Worm (Caenorhabditis elegans) whole organism, L2 larva: Measurements from ENCODE around the gene C52E2.2.
A peak's percentile ranks its signal among the peaks of the same experiment; 100 is the strongest.
"Not testable (repeated sequence)": the region's sequence is repeated elsewhere in the genome, so short reads cannot be mapped to it uniquely, and the experiment has no call there.

Source experiments
- F13H6.1 ChIP-seq: sonication (generic microtip); optimal IDR thresholded peaks from 2 replicates; lab custom pipeline; 2016; ENCODE audit warnings: missing genetic modification characterization, missing compliant biosample characterization
- R02D3.7 ChIP-seq: fragments of 150-350 bp; optimal IDR thresholded peaks from 2 replicates; lab custom pipeline; 2014; ENCODE audit warnings: missing biosample characterization, missing genetic modification characterization
- Y55F3AM.14 ChIP-seq: fragments of 200-800 bp; sonication (Bioruptor generic); optimal IDR thresholded peaks from 2 replicates; lab custom pipeline; 2018; ENCODE audit warnings: mild to moderate bottlenecking, missing genetic modification characterization, missing compliant biosample characterization
- ZK546.5 ChIP-seq: sonication (generic microtip); optimal IDR thresholded peaks from 2 replicates; lab custom pipeline; 2017; ENCODE audit warnings: missing biosample characterization, missing genetic modification characterization
- alr-1 ChIP-seq: fragments of 150-350 bp; optimal IDR thresholded peaks from 2 replicates; lab custom pipeline; 2014; ENCODE audit warnings: missing biosample characterization, missing genetic modification characterization
- aly-2 ChIP-seq: fragments of 150-350 bp; optimal IDR thresholded peaks from 2 replicates; lab custom pipeline; 2014; ENCODE audit warnings: missing biosample characterization, missing genetic modification characterization
- ama-1 ChIP-seq: fragments of 150-350 bp; optimal IDR thresholded peaks from 2 replicates; lab custom pipeline; 2018; ENCODE audit warnings: inconsistent platforms
- dmd-4 ChIP-seq: sonication (generic microtip); optimal IDR thresholded peaks from 2 replicates; lab custom pipeline; 2017; ENCODE audit warnings: missing biosample characterization, missing genetic modification characterization
- egl-27 ChIP-seq: sonication (generic microtip); optimal IDR thresholded peaks from 3 replicates; lab custom pipeline; 2017; ENCODE audit warnings: missing biosample characterization, missing genetic modification reagents, missing genetic modification characterization
- elt-1 ChIP-seq: fragments of 150-350 bp; optimal IDR thresholded peaks from 2 replicates; lab custom pipeline; 2014; ENCODE audit warnings: missing biosample characterization, missing genetic modification characterization
- fos-1 ChIP-seq: fragments of 150-350 bp; optimal IDR thresholded peaks from 2 replicates; lab custom pipeline; 2014; ENCODE audit warnings: missing biosample characterization, missing genetic modification characterization
- gmeb-1 ChIP-seq: fragments of 150-350 bp; optimal IDR thresholded peaks from 2 replicates; lab custom pipeline; 2014; ENCODE audit warnings: missing biosample characterization, missing genetic modification characterization
- lin-13 ChIP-seq: fragments of 150-350 bp; optimal IDR thresholded peaks from 2 replicates; lab custom pipeline; 2014; ENCODE audit warnings: missing biosample characterization, missing genetic modification reagents, missing genetic modification characterization
- lin-39 ChIP-seq: fragments of 150-350 bp; optimal IDR thresholded peaks from 2 replicates; lab custom pipeline; 2014; ENCODE audit warnings: missing biosample characterization, missing genetic modification reagents, missing genetic modification characterization
- lsy-2 ChIP-seq, 2 experiments: fragments of 150-350 bp in 1 of 2; sonication (generic microtip) in 1 of 2; optimal IDR thresholded peaks; 2 replicates each; lab custom pipeline; 2014 to 2017; ENCODE audit warnings: missing biosample characterization in 2 of 2, missing genetic modification characterization in 2 of 2
- mab-5 ChIP-seq: fragments of 150-350 bp; optimal IDR thresholded peaks from 2 replicates; lab custom pipeline; 2014; ENCODE audit warnings: missing biosample characterization, missing genetic modification characterization
- mbf-1 ChIP-seq: sonication (generic microtip); optimal IDR thresholded peaks from 2 replicates; lab custom pipeline; 2017; ENCODE audit warnings: missing biosample characterization, missing genetic modification characterization
- nhr-11 ChIP-seq: fragments of 150-350 bp; optimal IDR thresholded peaks from 2 replicates; lab custom pipeline; 2014; ENCODE audit warnings: missing biosample characterization, missing genetic modification characterization
- nhr-12 ChIP-seq: fragments of 150-350 bp; optimal IDR thresholded peaks from 2 replicates; lab custom pipeline; 2014; ENCODE audit warnings: missing biosample characterization, missing genetic modification characterization
- nhr-21 ChIP-seq: fragments of 150-350 bp; optimal IDR thresholded peaks from 2 replicates; lab custom pipeline; 2014; ENCODE audit warnings: missing biosample characterization, missing genetic modification characterization
- nhr-25 ChIP-seq: fragments of 150-350 bp; sonication (generic microtip); optimal IDR thresholded peaks from 3 replicates; lab custom pipeline; 2014; ENCODE audit warnings: missing biosample characterization, missing genetic modification characterization
- nhr-6 ChIP-seq: fragments of 150-350 bp; optimal IDR thresholded peaks from 2 replicates; lab custom pipeline; 2014; ENCODE audit warnings: missing biosample characterization, missing genetic modification characterization
- peb-1 ChIP-seq: fragments of 150-350 bp; optimal IDR thresholded peaks from 2 replicates; lab custom pipeline; 2014; ENCODE audit warnings: missing biosample characterization, missing genetic modification characterization
- skn-1 ChIP-seq: sonication (generic microtip); optimal IDR thresholded peaks from 2 replicates; lab custom pipeline; 2017; ENCODE audit warnings: missing biosample characterization, missing genetic modification characterization
- sma-3 ChIP-seq: sonication (generic microtip); optimal IDR thresholded peaks from 2 replicates; lab custom pipeline; 2016; ENCODE audit warnings: missing genetic modification reagents, missing genetic modification characterization, missing compliant biosample characterization
- snpc-4 ChIP-seq: fragments of 150-350 bp; optimal IDR thresholded peaks from 2 replicates; lab custom pipeline; 2014; ENCODE audit warnings: missing biosample characterization, missing genetic modification characterization
- ztf-1 ChIP-seq: fragments of 200-800 bp; sonication (Bioruptor generic); conservative IDR thresholded peaks from 2 replicates; pipeline ENCODE4 v1.3.6; 2022; ENCODE audit warnings: missing genetic modification characterization, missing compliant biosample characterization
- ztf-11 ChIP-seq: sonication (generic microtip); optimal IDR thresholded peaks from 2 replicates; lab custom pipeline; 2017; ENCODE audit warnings: missing biosample characterization, missing genetic modification characterization
- ztf-4 ChIP-seq: fragments of 150-350 bp; optimal IDR thresholded peaks from 2 replicates; lab custom pipeline; 2014; ENCODE audit warnings: missing biosample characterization, missing genetic modification characterization

The C52E2.2 gene

ce11 chrII:1854094-1854493 is 1.5 kb downstream of the C52E2.2 start, which contains the start of gene fbxb-95:
fbxb-95 (plus strand) TSS chrII:1854394.
- TF ChIP-seq ztf-1 (GFP tag; lab: Robert Waterston, UW); ZK546.5 (tag; lab: Kevin White, UChicago); nhr-6 (tag; lab: Kevin White, UChicago): not testable (repeated sequence)

ce11 chrII:1861285-1861793 is 8.7 kb downstream of the C52E2.2 start, which contains the start of gene C16C4.18:
C16C4.18 (minus strand) TSS chrII:1861335.
- not testable (repeated sequence) for TF ChIP-seq nhr-6 (tag; lab: Kevin White, UChicago); ama-1 (lab: Kevin White, UChicago); Y55F3AM.14 (GFP tag; lab: Kevin White, UChicago)

ce11 chrII:1862334-1862733 is 9.7 kb downstream of the C52E2.2 start, which contains the start of gene fbxb-98:
fbxb-98 (plus strand) TSS chrII:1862634.
- TF ChIP-seq nhr-11 (tag; lab: Kevin White, UChicago); elt-1 (tag; lab: Kevin White, UChicago); nhr-21: not testable (repeated sequence)

- TF ChIP-seq ztf-4, result no peak
- no peak for TF ChIP-seq aly-2 (tag; lab: Kevin White, UChicago)
- TF ChIP-seq R02D3.7, result no peak
- TF ChIP-seq alr-1 (tag; lab: Kevin White, UChicago), result no peak
- no peak for TF ChIP-seq egl-27 (tag; lab: Kevin White, UChicago)
- TF ChIP-seq mbf-1 (tag; lab: Kevin White, UChicago), result no peak
- TF ChIP-seq elt-1 (tag; lab: Kevin White, UChicago), result no peak
- TF ChIP-seq skn-1 (tag; lab: Kevin White, UChicago), result no peak
- no peak for TF ChIP-seq nhr-21
- TF ChIP-seq sma-3, result no peak
- TF ChIP-seq dmd-4 (tag; lab: Kevin White, UChicago), result no peak
- no peak for TF ChIP-seq nhr-25 (tag; lab: Kevin White, UChicago)
- no peak for TF ChIP-seq nhr-12 (tag; lab: Kevin White, UChicago)
- no peak for TF ChIP-seq lin-13 (GFP tag; lab: Kevin White, UChicago)
- TF ChIP-seq ama-1 (lab: Kevin White, UChicago), result no peak
These were observed 11.7 kb downstream of the C52E2.2 start, which contains the start of gene C16C4.17 for ce11 chrII:1864278-1864677. C16C4.17 (plus strand) TSS chrII:1864578.

ce11 chrII:1865683-1866431 is 13.3 kb downstream of the C52E2.2 start, which contains the start of gene math-15:
math-15 (plus strand) TSS chrII:1866381.
- no peak for TF ChIP-seq snpc-4 (tag; lab: Kevin White, UChicago)
- TF ChIP-seq sma-3, result no peak
- no peak for TF ChIP-seq nhr-11 (tag; lab: Kevin White, UChicago)
- TF ChIP-seq lsy-2 (tag; optimal IDR thresholded peaks at IDR 0.05; lab: Kevin White, UChicago), result no peak
- peak; percentile 50 for TF ChIP-seq fos-1
- no peak for TF ChIP-seq lin-39 (tag; lab: Kevin White, UChicago)
- TF ChIP-seq elt-1 (tag; lab: Kevin White, UChicago), result no peak
- TF ChIP-seq gmeb-1 (tag; lab: Kevin White, UChicago), result no peak

- TF ChIP-seq skn-1 (tag; lab: Kevin White, UChicago) (no peak), F13H6.1 (tag; lab: Kevin White, UChicago) (no peak), lin-39 (tag; lab: Kevin White, UChicago) (no peak), mab-5 (no peak), sma-3 (no peak), mbf-1 (tag; lab: Kevin White, UChicago) (no peak), Y55F3AM.14 (GFP tag; lab: Kevin White, UChicago) (no peak), ZK546.5 (tag; lab: Kevin White, UChicago) (no peak), nhr-12 (tag; lab: Kevin White, UChicago) (no peak), lsy-2 (tag; optimal IDR thresholded peaks at IDR 0.05; lab: Kevin White, UChicago) (no peak), peb-1 (tag; lab: Kevin White, UChicago) (no peak), ztf-11 (tag; lab: Kevin White, UChicago) (no peak), lin-13 (GFP tag; lab: Kevin White, UChicago) (no peak)
These were observed 16.5 kb downstream of the C52E2.2 start, which contains the start of gene math-14 for ce11 chrII:1869120-1869519. math-14 (plus strand) TSS chrII:1869420.
